Fruit fly (Drosophila melanogaster): ENCODE measurements around the gene Pi3K68D.

The Pi3K68D gene

DNA sequence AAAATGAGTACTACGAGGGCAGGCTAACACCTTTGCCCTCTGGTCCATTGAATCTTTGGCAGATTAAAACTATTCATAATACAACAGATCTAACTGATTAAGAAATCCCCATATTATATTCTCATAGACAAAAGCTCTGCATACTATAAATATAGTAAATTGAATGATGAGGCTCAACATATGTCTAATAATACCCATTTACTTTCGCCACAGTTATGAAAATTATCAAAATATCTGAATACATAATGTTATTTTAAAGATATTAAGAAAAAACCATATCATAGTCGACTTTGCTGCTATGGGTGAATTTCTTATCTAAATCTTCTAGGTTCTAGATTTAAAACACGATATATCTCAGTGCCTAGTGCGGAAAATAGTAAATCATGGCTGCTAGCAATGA lies 58.0 kb downstream of the Pi3K68D start, which contains the start of gene CG32087:
TSS of gene CG32087 (plus strand) at position 301 of the 400 bp plus-strand sequence.
- no peak for TF ChIP-seq CG32121 (GFP tag; IDR thresholded peaks at IDR 0.05)
- no peak for TF ChIP-seq CG17806 (tag; optimal IDR thresholded peaks at IDR 0.05)
- TF ChIP-seq rn (GFP tag; IDR thresholded peaks at IDR 0.05) = no peak
- TF ChIP-seq Pif1B (GFP tag; optimal IDR thresholded peaks at IDR 0.05) = no peak
- TF ChIP-seq Snoo (tag; optimal IDR thresholded peaks at IDR 0.05) = no peak
- no peak for TF ChIP-seq CG12605 (GFP tag; IDR thresholded peaks at IDR 0.05)
- no peak for TF ChIP-seq D1 (tag; optimal IDR thresholded peaks at IDR 0.05)
- TF ChIP-seq Pif1A (GFP tag; optimal IDR thresholded peaks at IDR 0.05) = no peak
- TF ChIP-seq EcR (GFP tag; optimal IDR thresholded peaks at IDR 0.05) = no peak
- no peak for TF ChIP-seq CG15710 (tag; optimal IDR thresholded peaks at IDR 0.05)
- no peak for TF ChIP-seq CG8301 (tag; optimal IDR thresholded peaks at IDR 0.05)
- TF ChIP-seq CG8159 (tag; optimal IDR thresholded peaks at IDR 0.05) = no peak
- TF ChIP-seq CG10348 (GFP tag; IDR thresholded peaks at IDR 0.05) = no peak
- TF ChIP-seq fd96Ca (GFP tag; IDR thresholded peaks at IDR 0.05) = no peak
- TF ChIP-seq CG9948 (tag; optimal IDR thresholded peaks at IDR 0.05) = no peak
- no peak for TF ChIP-seq CG34367 (tag; optimal IDR thresholded peaks at IDR 0.05)
- TF ChIP-seq CG14655 (GFP tag; optimal IDR thresholded peaks at IDR 0.05) = no peak

DNA sequence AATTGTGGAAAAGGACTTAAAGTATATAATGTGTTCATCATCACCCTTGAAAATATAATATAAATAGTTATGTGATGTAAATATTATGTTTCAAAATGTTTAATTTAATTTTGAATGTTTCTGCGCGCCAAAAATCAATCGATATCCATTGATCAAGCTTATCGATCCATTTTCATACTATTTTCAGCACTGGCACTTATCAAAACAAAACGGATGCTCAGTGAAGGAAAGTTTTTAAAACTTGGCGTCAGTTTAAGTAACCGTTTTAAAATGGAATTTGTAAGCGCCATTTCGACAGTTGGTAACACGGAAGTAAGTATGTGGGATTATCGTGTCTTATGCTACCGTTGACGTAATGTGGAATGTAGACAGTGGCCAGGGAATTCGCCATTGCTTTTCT lies 61.7 kb downstream of the Pi3K68D start, which contains the start of gene sunn:
TSS of gene sunn (plus strand) at position 202 of the 400 bp plus-strand sequence.
- no peak for TF ChIP-seq Pif1B (GFP tag; optimal IDR thresholded peaks at IDR 0.05)
- no peak for TF ChIP-seq Snoo (tag; optimal IDR thresholded peaks at IDR 0.05)
- no peak for TF ChIP-seq gl (tag; optimal IDR thresholded peaks at IDR 0.05)
- TF ChIP-seq Pif1A (GFP tag; optimal IDR thresholded peaks at IDR 0.05) = no peak
- TF ChIP-seq CG9948 (tag; optimal IDR thresholded peaks at IDR 0.05) = no peak

Data from whole organism, pupa.